Worm (Caenorhabditis elegans) whole organism, mixed stage, embryonic: Measurements from ENCODE around the gene dhcr-24.

Experiments
- elt-3 ChIP-seq: fragments of 150-350 bp; optimal IDR thresholded peaks from 2 replicates; lab custom pipeline; 2014; ENCODE audit warnings: missing biosample characterization, missing genetic modification characterization
- flh-1 ChIP-seq: fragments of 200-800 bp; sonication (Bioruptor generic); optimal IDR thresholded peaks from 2 replicates; lab custom pipeline; 2018; ENCODE audit warnings: mild to moderate bottlenecking, missing genetic modification characterization, moderate library complexity, missing compliant biosample characterization
- lsy-2 ChIP-seq: fragments of 150-350 bp; optimal IDR thresholded peaks from 2 replicates; lab custom pipeline; 2014; ENCODE audit warnings: missing biosample characterization, missing genetic modification characterization
- nhr-12 ChIP-seq: fragments of 150-350 bp; optimal IDR thresholded peaks from 2 replicates; lab custom pipeline; 2014; ENCODE audit warnings: missing biosample characterization, missing genetic modification characterization
- nhr-237 ChIP-seq: fragments of 150-350 bp; optimal IDR thresholded peaks from 2 replicates; lab custom pipeline; 2014; ENCODE audit warnings: missing biosample characterization, missing genetic modification characterization
- pha-4 ChIP-seq: fragments of 150-350 bp; optimal IDR thresholded peaks from 2 replicates; lab custom pipeline; 2018; ENCODE audit warnings: missing biosample characterization, missing genetic modification reagents, missing genetic modification characterization
- sem-2 ChIP-seq: fragments of 200-800 bp; sonication (Bioruptor generic); optimal IDR thresholded peaks from 2 replicates; lab custom pipeline; 2018; ENCODE audit warnings: mild to moderate bottlenecking, missing genetic modification characterization, missing compliant biosample characterization
- tbx-8 ChIP-seq: fragments of 200-800 bp; sonication (Bioruptor generic); optimal IDR thresholded peaks from 2 replicates; lab custom pipeline; 2018; ENCODE audit warnings: mild to moderate bottlenecking, missing genetic modification characterization, moderate library complexity, missing compliant biosample characterization

- TF ChIP-seq nhr-237 (tag; lab: Kevin White, UChicago) (no peak), pha-4 (tag; lab: Kevin White, UChicago) (no peak), elt-3 (no peak), tbx-8 (GFP tag; lab: Kevin White, UChicago) (no peak), nhr-12 (tag; lab: Kevin White, UChicago) (no peak), sem-2 (GFP tag; lab: Kevin White, UChicago) (no peak), flh-1 (GFP tag; lab: Kevin White, UChicago) (no peak), lsy-2 (tag; lab: Kevin White, UChicago) (no peak)
These were observed 15.1 kb downstream of the dhcr-24 start, which contains the start of gene smvt-1 for ce11 chrX:2548884-2549283.
